Worm (Caenorhabditis elegans): ENCODE results near the gene Y94H6A.7.

Gene Y94H6A.7

DNA sequence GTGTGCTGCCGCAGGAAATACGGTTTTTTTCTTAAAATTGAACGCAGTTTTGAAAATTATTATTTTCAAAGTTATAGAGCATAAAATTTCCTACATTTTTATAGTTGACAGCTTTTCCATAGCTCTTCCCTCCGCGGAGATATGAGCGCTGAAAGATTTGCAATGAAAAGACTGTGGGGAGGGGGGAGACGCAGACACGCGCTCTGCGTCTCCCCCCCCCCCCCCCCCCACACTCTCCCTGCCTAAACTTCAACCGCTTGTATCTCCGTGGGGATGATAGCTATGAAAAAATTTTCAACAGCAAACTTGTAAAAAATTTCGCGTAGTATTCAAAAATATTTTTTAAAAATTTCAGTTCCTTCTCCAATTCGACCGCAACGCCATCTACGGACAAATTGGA lies 45.1 kb upstream of the Y94H6A.7 start:
- TF ChIP-seq unc-62 (GFP tag; optimal IDR thresholded peaks at IDR 0.05) (no peak), nhr-43 (tag; optimal IDR thresholded peaks at IDR 0.05; ENCODE audit: poor library complexity, severe bottlenecking) (no peak), nhr-23 (tag; optimal IDR thresholded peaks at IDR 0.05) (no peak), mml-1 (tag; optimal IDR thresholded peaks at IDR 0.05) (no peak), nhr-25 (tag; optimal IDR thresholded peaks at IDR 0.05) (no peak), zag-1 (tag; optimal IDR thresholded peaks at IDR 0.05) (no peak), elt-1 (tag; optimal IDR thresholded peaks at IDR 0.05) (no peak), egl-5 (tag; optimal IDR thresholded peaks at IDR 0.05) (no peak), pha-4 (tag; optimal IDR thresholded peaks at IDR 0.05) (no peak), aly-2 (tag; optimal IDR thresholded peaks at IDR 0.05) (no peak), nhr-76 (tag; optimal IDR thresholded peaks at IDR 0.05) (no peak), nhr-77 (tag; optimal IDR thresholded peaks at IDR 0.05) (no peak), ceh-16 (tag; optimal IDR thresholded peaks at IDR 0.05) (no peak)

DNA sequence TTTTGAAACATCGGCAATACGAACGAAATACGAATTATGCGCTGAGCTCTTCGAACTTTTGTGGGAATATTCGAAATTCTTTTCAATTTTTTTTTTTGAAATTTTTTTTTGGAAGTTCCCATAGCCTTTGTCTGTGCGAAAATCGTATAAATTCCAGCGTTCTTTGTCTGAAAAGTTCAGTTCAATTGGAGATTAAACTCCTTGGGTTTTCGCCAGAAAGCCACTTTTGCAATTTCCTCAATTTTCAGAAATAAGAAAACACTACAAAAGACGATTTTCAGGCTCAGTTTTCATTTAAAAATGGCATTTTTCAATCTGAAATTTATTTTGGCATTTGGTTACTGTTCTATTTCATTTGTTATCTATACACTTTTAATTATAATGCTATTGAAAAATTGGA lies 42.8 kb upstream of the Y94H6A.7 start, which contains the start of gene Y54G2A.38:
Gene Y54G2A.38, plus strand, starts transcription at position 301 of the 400 bp plus-strand sequence.
- TF ChIP-seq nhr-76 (tag; optimal IDR thresholded peaks at IDR 0.05) (no peak), lin-15B (tag; optimal IDR thresholded peaks at IDR 0.05) (no peak), mdl-1 (tag; optimal IDR thresholded peaks at IDR 0.05) (no peak), ztf-11 (tag; optimal IDR thresholded peaks at IDR 0.05) (no peak), egl-27 (tag; optimal IDR thresholded peaks at IDR 0.05) (no peak), nhr-43 (tag; optimal IDR thresholded peaks at IDR 0.05; ENCODE audit: poor library complexity, severe bottlenecking) (no peak), ztf-4 (tag; optimal IDR thresholded peaks at IDR 0.05) (no peak), tbx-2 (tag; optimal IDR thresholded peaks at IDR 0.05) (no peak), ceh-9 (tag; optimal IDR thresholded peaks at IDR 0.05) (no peak), fos-1 (tag; optimal IDR thresholded peaks at IDR 0.05) (no peak), aly-2 (tag; optimal IDR thresholded peaks at IDR 0.05) (no peak), nhr-67 (tag; optimal IDR thresholded peaks at IDR 0.05) (no peak), egl-5 (tag; optimal IDR thresholded peaks at IDR 0.05) (no peak)

DNA sequence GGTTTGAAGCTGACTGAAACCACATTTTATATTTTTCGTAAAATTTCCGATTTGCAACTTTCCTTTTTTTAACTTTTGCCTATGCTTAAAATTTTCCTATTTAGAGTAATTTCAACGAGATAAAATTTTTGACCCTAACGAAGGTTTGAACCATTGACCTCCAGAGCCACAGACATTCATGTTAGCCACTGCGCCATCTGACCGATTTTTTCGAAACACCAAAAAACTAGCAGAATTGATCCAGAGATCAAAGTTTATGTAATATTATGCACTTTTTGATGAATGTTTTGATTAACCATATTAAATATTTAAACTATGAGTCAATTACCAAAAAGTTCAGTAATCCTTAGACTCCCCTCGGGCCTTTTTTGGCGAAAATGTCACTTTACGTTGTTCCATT lies 41.7 kb upstream of the Y94H6A.7 start:
- TF ChIP-seq nhr-43 (tag; optimal IDR thresholded peaks at IDR 0.05; ENCODE audit: poor library complexity, severe bottlenecking) (no peak), nhr-11 (tag; optimal IDR thresholded peaks at IDR 0.05) (no peak)

DNA sequence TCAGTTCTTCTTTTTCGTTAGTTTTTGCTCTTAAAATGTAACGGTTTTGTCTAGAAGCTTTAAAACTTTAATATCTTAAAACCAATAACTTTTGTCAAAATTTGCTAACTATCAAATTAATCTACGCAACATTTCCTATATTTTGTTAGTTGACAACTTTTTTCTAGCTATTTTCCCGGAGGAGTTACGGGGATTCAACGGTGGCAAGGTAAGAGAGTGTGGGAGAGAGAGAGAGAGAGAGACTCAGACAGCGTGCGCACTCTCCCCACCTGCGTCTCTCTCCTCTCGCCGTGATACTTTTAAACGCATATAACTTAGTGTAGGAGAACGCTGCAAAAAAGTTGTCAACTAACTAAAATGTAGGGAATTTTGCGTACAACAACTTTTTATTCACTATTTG lies 37.2 kb upstream of the Y94H6A.7 start:
- TF ChIP-seq ztf-4 (tag; optimal IDR thresholded peaks at IDR 0.05), result no peak
- TF ChIP-seq hmg-11 (tag; optimal IDR thresholded peaks at IDR 0.05), result no peak
- TF ChIP-seq tbx-2 (tag; optimal IDR thresholded peaks at IDR 0.05), result no peak
- TF ChIP-seq lin-15B (tag; optimal IDR thresholded peaks at IDR 0.05), result no peak

DNA sequence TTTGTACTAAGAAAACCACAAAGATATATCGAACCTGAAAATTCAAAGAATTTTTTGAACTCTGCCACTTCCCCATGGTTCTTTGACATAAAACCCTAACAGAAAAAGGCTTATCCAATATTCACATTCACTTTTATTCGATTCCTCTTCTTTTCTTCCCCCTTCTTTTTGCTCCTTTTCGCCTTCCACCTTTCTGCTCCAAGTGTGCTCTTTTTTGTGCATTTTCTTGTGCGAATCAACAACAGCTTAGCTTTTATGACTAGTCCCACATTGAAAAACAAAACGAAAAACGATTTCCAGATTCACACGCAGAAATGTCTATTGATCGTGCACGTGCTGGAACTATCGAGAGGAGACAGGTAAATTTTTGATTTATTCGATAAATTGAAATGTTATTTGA lies 35.2 kb upstream of the Y94H6A.7 start, which contains the start of gene Y54G2A.41:
Gene Y54G2A.41, plus strand, starts transcription at position 301 of the 400 bp plus-strand sequence.
- no peak for TF ChIP-seq lin-39 (tag; optimal IDR thresholded peaks at IDR 0.05)
- TF ChIP-seq ztf-11 (tag; optimal IDR thresholded peaks at IDR 0.05), result no peak
- TF ChIP-seq pha-4 (tag; optimal IDR thresholded peaks at IDR 0.05), result no peak
- no peak for TF ChIP-seq daf-12 (tag; optimal IDR thresholded peaks at IDR 0.05)
- TF ChIP-seq nhr-43 (tag; optimal IDR thresholded peaks at IDR 0.05; ENCODE audit: poor library complexity, severe bottlenecking), result no peak
- TF ChIP-seq eor-1 (tag; optimal IDR thresholded peaks at IDR 0.05), result no peak
- TF ChIP-seq elt-1 (tag; optimal IDR thresholded peaks at IDR 0.05), result no peak
- no peak for TF ChIP-seq fos-1 (tag; optimal IDR thresholded peaks at IDR 0.05)
- TF ChIP-seq nhr-25 (tag; optimal IDR thresholded peaks at IDR 0.05), result no peak
- TF ChIP-seq jun-1 (tag; optimal IDR thresholded peaks at IDR 0.05), result no peak
- no peak for TF ChIP-seq ZK546.5 (tag; optimal IDR thresholded peaks at IDR 0.05)
- no peak for TF ChIP-seq egl-5 (tag; optimal IDR thresholded peaks at IDR 0.05)
- TF ChIP-seq fkh-10 (GFP tag; optimal IDR thresholded peaks at IDR 0.05), result no peak
- TF ChIP-seq R02D3.7 (tag; optimal IDR thresholded peaks at IDR 0.05), result no peak
- no peak for TF ChIP-seq nhr-77 (tag; optimal IDR thresholded peaks at IDR 0.05)
- TF ChIP-seq mdl-1 (tag; optimal IDR thresholded peaks at IDR 0.05), result no peak

DNA sequence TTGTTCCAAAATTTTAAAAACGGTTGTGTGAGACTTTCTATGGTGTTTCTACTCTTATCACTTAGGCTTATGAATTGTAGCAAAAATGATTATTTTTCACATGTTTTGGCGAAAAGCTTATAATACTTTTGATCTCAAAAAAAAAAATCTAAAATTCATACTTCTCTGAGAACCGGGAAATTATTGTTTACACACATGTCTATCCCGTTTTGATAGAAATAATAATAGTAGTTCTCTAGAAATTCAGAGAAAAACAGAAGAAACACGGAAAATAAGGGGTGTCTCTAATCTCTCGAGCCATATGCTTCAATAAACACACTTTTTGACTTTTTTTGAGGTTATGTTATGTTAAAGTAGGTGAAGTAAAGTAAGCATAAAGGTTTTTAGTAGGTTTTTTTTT lies 34.2 kb upstream of the Y94H6A.7 start:
- TF ChIP-seq elt-2 (tag; optimal IDR thresholded peaks at IDR 0.05) (no peak), fkh-2 (tag; optimal IDR thresholded peaks at IDR 0.05) (no peak), ceh-9 (tag; optimal IDR thresholded peaks at IDR 0.05) (no peak), ceh-16 (tag; optimal IDR thresholded peaks at IDR 0.05) (no peak), fos-1 (tag; optimal IDR thresholded peaks at IDR 0.05) (no peak)

All from whole organism, L3 larva.